Worm (Caenorhabditis elegans) whole organism, midembryonic: ENCODE results near the gene srsx-14.

Experiments used
- T22C8.4 ChIP-seq: fragments of 200-800 bp; sonication (Bioruptor generic); IDR thresholded peaks from 2 replicates; pipeline ENCODE4 v1.3.6; 2022; ENCODE audit warnings: missing genetic modification characterization, missing compliant biosample characterization
- klf-2 ChIP-seq: fragments of 200-800 bp; sonication (Bioruptor generic); conservative IDR thresholded peaks from 2 replicates; pipeline ENCODE4 v1.3.6; 2022; ENCODE audit warnings: missing genetic modification reagents, missing genetic modification characterization, missing compliant biosample characterization
- ztf-29 ChIP-seq: fragments of 200-800 bp; sonication (Bioruptor generic); IDR thresholded peaks from 2 replicates; pipeline ENCODE4 v1.3.6; 2022; ENCODE audit warnings: missing genetic modification reagents, missing genetic modification characterization, missing compliant biosample characterization

ce11 chrIV:5584384-5584783 lies 42.6 kb downstream of the srsx-14 start, which contains the start of gene fkh-7:
- TF ChIP-seq T22C8.4 (GFP tag; lab: Robert Waterston, UW) (no peak), klf-2 (GFP tag; lab: Robert Waterston, UW) (no peak), ztf-29 (GFP tag; lab: Robert Waterston, UW) (no peak)
